Fruit fly (Drosophila melanogaster) whole organism, adult: Measurements from ENCODE around the gene CG15820.

ENCODE experiments used
- CG11617 ChIP-seq: fragments of 200-800 bp; sonication (Bioruptor generic); optimal IDR thresholded peaks from 2 replicates; lab custom pipeline; 2017; ENCODE audit warnings: mild to moderate bottlenecking, missing biosample characterization, missing genetic modification reagents, missing genetic modification characterization
- CG12768 ChIP-seq: fragments of 200-800 bp; sonication (Bioruptor generic); optimal IDR thresholded peaks from 2 replicates; lab custom pipeline; 2017; ENCODE audit warnings: missing biosample characterization, missing genetic modification characterization, mild to moderate bottlenecking, moderate library complexity, missing genetic modification reagents
- CG14711 ChIP-seq: fragments of 200-800 bp; sonication (Bioruptor generic); optimal IDR thresholded peaks from 2 replicates; lab custom pipeline; 2018; ENCODE audit warnings: missing biosample characterization, mild to moderate bottlenecking, missing genetic modification characterization, moderate library complexity
- CG1620 ChIP-seq: fragments of 200-800 bp; sonication (Bioruptor generic); optimal IDR thresholded peaks from 2 replicates; lab custom pipeline; 2016; ENCODE audit warnings: missing biosample characterization, missing genetic modification characterization
- CG33017 ChIP-seq: fragments of 200-800 bp; sonication (Bioruptor generic); optimal IDR thresholded peaks from 2 replicates; lab custom pipeline; 2018; ENCODE audit warnings: missing biosample characterization, mild to moderate bottlenecking, missing genetic modification characterization, moderate library complexity
- Clk ChIP-seq: fragments of 200-800 bp; sonication (Bioruptor generic); optimal IDR thresholded peaks from 2 replicates; lab custom pipeline; 2017; ENCODE audit warnings: missing biosample characterization, missing genetic modification characterization
- Crg-1 ChIP-seq: fragments of 200-800 bp; sonication (Bioruptor generic); optimal IDR thresholded peaks from 2 replicates; lab custom pipeline; 2016; ENCODE audit warnings: missing biosample characterization, missing genetic modification characterization
- Hr96 ChIP-seq: fragments of 200-800 bp; sonication (Bioruptor generic); optimal IDR thresholded peaks from 2 replicates; lab custom pipeline; 2016; ENCODE audit warnings: missing biosample characterization, missing genetic modification characterization
- bab1 ChIP-seq: fragments of 200-800 bp; sonication (Bioruptor generic); optimal IDR thresholded peaks from 3 replicates; lab custom pipeline; 2019; ENCODE audit warnings: missing biosample characterization, mild to moderate bottlenecking, missing genetic modification characterization, moderate library complexity
- kay ChIP-seq: fragments of 200-800 bp; sonication (Bioruptor generic); peaks from one replicate; lab custom pipeline; 2016; ENCODE audit warnings: missing biosample characterization, missing genetic modification characterization, borderline replicate concordance

- TF ChIP-seq CG33017 (no peak), CG1620 (GFP tag; lab: Kevin White, UChicago) (no peak), Clk (GFP tag; lab: Kevin White, UChicago) (no peak), CG14711 (tag; lab: Kevin White, UChicago) (no peak), Hr96 (GFP tag; lab: Kevin White, UChicago) (no peak), Crg-1 (GFP tag; lab: Kevin White, UChicago) (no peak), kay (no peak), CG11617 (no peak), bab1 (GFP tag; lab: Kevin White, UChicago) (no peak), CG12768 (GFP tag; lab: Kevin White, UChicago) (no peak)
Measured at dm6 chr3L:2164031-2164537, 10.0 kb downstream of the CG15820 start.
